Fruit fly (Drosophila melanogaster): ENCODE measurements around the gene CG14324.

CG14324 gene

DNA sequence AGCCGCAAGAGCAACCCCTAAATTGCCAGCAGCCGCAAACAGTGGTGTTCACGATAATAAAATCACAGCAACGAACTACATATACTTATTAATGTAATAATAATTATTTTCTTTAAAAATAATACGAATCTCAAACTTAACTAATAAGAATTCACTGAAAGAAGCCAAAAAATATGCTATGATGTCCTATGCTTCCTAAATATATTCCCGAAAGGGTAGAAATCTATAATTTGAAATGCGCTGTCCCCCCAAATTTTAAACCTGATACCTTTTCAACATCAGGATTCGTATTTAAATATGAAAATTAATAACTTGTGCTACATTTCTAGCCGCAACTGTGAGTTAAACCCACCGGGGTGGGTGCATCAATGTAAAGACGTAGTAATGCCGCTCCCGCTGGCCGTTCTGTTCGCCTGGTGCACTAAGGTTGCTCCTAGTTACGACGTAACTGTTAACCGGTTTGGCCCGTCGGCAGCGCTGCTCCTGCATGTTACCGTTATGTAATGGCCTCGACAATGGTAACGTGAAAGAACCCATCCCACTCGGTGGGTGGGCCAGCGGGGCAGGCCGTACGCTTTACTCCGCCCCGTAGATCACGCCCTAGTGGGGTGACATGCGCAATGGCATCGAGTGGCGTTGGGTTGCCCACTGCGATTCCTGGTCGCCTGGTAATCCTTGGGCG is 14.3 kb downstream of the CG14324 start (continued):
- TF ChIP-seq Sox100B (GFP tag; optimal IDR thresholded peaks at IDR 0.05) (peak; percentile 90), CG9876 (GFP tag; optimal IDR thresholded peaks at IDR 0.05) (no peak), cato (GFP tag; optimal IDR thresholded peaks at IDR 0.05; ENCODE audit: borderline replicate concordance) (peak; percentile 20), Tbp (GFP tag; optimal IDR thresholded peaks at IDR 0.05) (no peak), CG15479 (GFP tag; optimal IDR thresholded peaks at IDR 0.05) (no peak), chn (GFP tag; optimal IDR thresholded peaks at IDR 0.05) (peak; percentile 84), luna (GFP tag; optimal IDR thresholded peaks at IDR 0.05) (no peak), Lpt (GFP tag; optimal IDR thresholded peaks at IDR 0.05) (no peak), CG7271 (tag; optimal IDR thresholded peaks at IDR 0.05) (peak; percentile 69), vnd (GFP tag; IDR thresholded peaks at IDR 0.05; ENCODE audit: partially characterized antibody) (0 out of 3 replicates have a peak, but pooled peaks have one; percentile 27), sens (GFP tag) (peak; percentile 90), CG10321 (GFP tag; IDR thresholded peaks at IDR 0.05) (no peak), CG15514 (GFP tag; optimal IDR thresholded peaks at IDR 0.05) (peak; percentile 63), CG17385 (GFP tag; optimal IDR thresholded peaks at IDR 0.05) (peak; percentile 83), CG12219 (GFP tag; optimal IDR thresholded peaks at IDR 0.05) (peak; percentile 68), CG16779 (GFP tag; IDR thresholded peaks at IDR 0.05) (no peak), CG6765 (GFP tag; optimal IDR thresholded peaks at IDR 0.05) (peak; percentile 79), nau (GFP tag; optimal IDR thresholded peaks at IDR 0.05) (peak; percentile 26), trh (GFP tag; optimal IDR thresholded peaks at IDR 0.05) (peak; percentile 14), Aef1 (GFP tag; IDR thresholded peaks at IDR 0.05) (peak; percentile 46; the same call in 2 of the 3 replicates), bbx (GFP tag; IDR thresholded peaks at IDR 0.05; ENCODE audit: partially characterized antibody) (no peak), Sin3A (optimal IDR thresholded peaks at IDR 0.05) (no peak), CG6272 (GFP tag; IDR thresholded peaks at IDR 0.05) (peak; percentile 33; the same call in 1 of the 2 replicates), disco-r (GFP tag; optimal IDR thresholded peaks at IDR 0.05) (no peak), CG6654 (GFP tag; optimal IDR thresholded peaks at IDR 0.05) (peak; percentile 55), HHEX (GFP tag; optimal IDR thresholded peaks at IDR 0.05) (peak; percentile 75), Side (GFP tag; optimal IDR thresholded peaks at IDR 0.05) (no peak), tin (GFP tag; optimal IDR thresholded peaks at IDR 0.05) (peak; percentile 72), ttk (GFP tag; IDR thresholded peaks at IDR 0.05) (peak; percentile 62), pb (GFP tag; optimal IDR thresholded peaks at IDR 0.05) (no peak), Sox102F (GFP tag; optimal IDR thresholded peaks at IDR 0.05) (peak; percentile 76), CG1603 (tag; optimal IDR thresholded peaks at IDR 0.05) (peak; percentile 49), Stat92E (GFP tag; optimal IDR thresholded peaks at IDR 0.05) (no peak), pita (GFP tag; optimal IDR thresholded peaks at IDR 0.05) (no peak), h (optimal IDR thresholded peaks at IDR 0.05) (no peak), dm (GFP tag; optimal IDR thresholded peaks at IDR 0.05) (no peak), Hr3 (GFP tag; optimal IDR thresholded peaks at IDR 0.05) (peak; percentile 76), onecut (GFP tag; IDR thresholded peaks at IDR 0.05) (peak; percentile 58; the same call in 1 of the 2 replicates), pum (GFP tag; optimal IDR thresholded peaks at IDR 0.05) (peak; percentile 26), ems (GFP tag; optimal IDR thresholded peaks at IDR 0.05) (peak; percentile 24), inv (GFP tag; IDR thresholded peaks at IDR 0.05; ENCODE audit: partially characterized antibody) (no peak), CG12769 (tag; optimal IDR thresholded peaks at IDR 0.05) (peak; percentile 25), Dip3 (GFP tag; optimal IDR thresholded peaks at IDR 0.05) (no peak), CG10209 (GFP tag; optimal IDR thresholded peaks at IDR 0.05) (peak; percentile 88), CG6854 (GFP tag; optimal IDR thresholded peaks at IDR 0.05) (peak; percentile 82), sug (tag; optimal IDR thresholded peaks at IDR 0.05) (peak; percentile 59), CG7987 (GFP tag; optimal IDR thresholded peaks at IDR 0.05) (no peak), gt (GFP tag; IDR thresholded peaks at IDR 0.05) (peak; percentile 68; the same call in 1 of the 2 replicates), grau (tag; optimal IDR thresholded peaks at IDR 0.05) (peak; percentile 89), gsb-n (tag; optimal IDR thresholded peaks at IDR 0.05) (peak; percentile 84)

All from whole organism, embryonic.